Fruit fly (Drosophila melanogaster) whole organism: Measurements from ENCODE around the gene Or67a.

Source experiments
- psq ChIP-seq: fragments of >200 bp; optimal IDR thresholded peaks from 2 replicates; lab custom pipeline; 2017
- usp ChIP-seq: fragments of >200 bp; optimal IDR thresholded peaks from 2 replicates; lab custom pipeline; 2017; ENCODE audit warnings: missing biosample characterization, missing genetic modification characterization, mixed read lengths

- no peak for TF ChIP-seq psq
- no peak for TF ChIP-seq usp (GFP tag; lab: Kevin White, UChicago)
Measured at dm6 chr3L:9567748-9568147, 38.9 kb downstream of the Or67a start.
